Fruit fly (Drosophila melanogaster) whole organism, embryonic: Measurements from ENCODE around the gene Wwox.

Experiments used
- Antp ChIP-seq: fragments of 200-800 bp; sonication (Bioruptor generic); optimal IDR thresholded peaks from 3 replicates; lab custom pipeline; 2016; ENCODE audit warnings: missing biosample characterization, missing genetic modification characterization
- Bgb ChIP-seq: fragments of 200-800 bp; sonication (Bioruptor generic); IDR thresholded peaks from 2 replicates; pipeline ENCODE4 v1.3.6; 2022; ENCODE audit warnings: missing biosample characterization, missing genetic modification characterization; ENCODE audit not compliant: partially characterized antibody
- Bteb2 ChIP-seq: fragments of 200-800 bp; sonication (Bioruptor generic); optimal IDR thresholded peaks from 2 replicates; lab custom pipeline; 2016; ENCODE audit warnings: missing biosample characterization, missing genetic modification characterization
- CG11695 ChIP-seq: fragments of 200-800 bp; sonication (Bioruptor generic); IDR thresholded peaks from 3 replicates; pipeline ENCODE4 v1.3.6; 2022; ENCODE audit warnings: missing biosample characterization, missing genetic modification characterization
- CG12104 ChIP-seq: fragments of 200-800 bp; sonication (Bioruptor generic); optimal IDR thresholded peaks from 3 replicates; lab custom pipeline; 2016; ENCODE audit warnings: missing biosample characterization, missing genetic modification characterization
- CG12155 ChIP-seq: fragments of 200-800 bp; sonication (Bioruptor generic); optimal IDR thresholded peaks from 3 replicates; lab custom pipeline; 2016; ENCODE audit warnings: missing biosample characterization, missing genetic modification characterization
- CG12299 ChIP-seq: fragments of 200-800 bp; sonication (Bioruptor generic); optimal IDR thresholded peaks from 2 replicates; lab custom pipeline; 2018; ENCODE audit warnings: missing biosample characterization, mild to moderate bottlenecking, missing genetic modification characterization
- CG12942 ChIP-seq: fragments of 200-800 bp; sonication (Bioruptor generic); optimal IDR thresholded peaks from 3 replicates; lab custom pipeline; 2016; ENCODE audit warnings: missing biosample characterization, missing genetic modification characterization
- CG13775 ChIP-seq: fragments of 200-800 bp; sonication (Bioruptor generic); optimal IDR thresholded peaks from 3 replicates; lab custom pipeline; 2017; ENCODE audit warnings: missing biosample characterization, mild to moderate bottlenecking, missing genetic modification characterization
- CG18262 ChIP-seq: fragments of 200-800 bp; optimal IDR thresholded peaks from 3 replicates; lab custom pipeline; 2019; ENCODE audit warnings: missing biosample characterization, mild to moderate bottlenecking, missing genetic modification characterization, moderate library complexity
- CG2712 ChIP-seq: fragments of 200-800 bp; optimal IDR thresholded peaks from 3 replicates; lab custom pipeline; 2019; ENCODE audit warnings: missing biosample characterization, mild to moderate bottlenecking, missing genetic modification characterization, moderate library complexity
- CG2875 ChIP-seq: fragments of 200-800 bp; sonication (Bioruptor generic); optimal IDR thresholded peaks from 2 replicates; lab custom pipeline; 2017; ENCODE audit warnings: missing biosample characterization, mild to moderate bottlenecking, missing genetic modification characterization, missing genetic modification reagents
- CG3847 ChIP-seq: fragments of 200-800 bp; sonication (Bioruptor generic); IDR thresholded peaks from 2 replicates; pipeline ENCODE4 v1.3.6; 2022; ENCODE audit warnings: missing biosample characterization, missing genetic modification characterization
- CG42726 ChIP-seq: fragments of 200-800 bp; sonication (Bioruptor generic); IDR thresholded peaks from 2 replicates; pipeline ENCODE4 v1.3.6; 2022; ENCODE audit warnings: missing biosample characterization, missing genetic modification characterization; ENCODE audit not compliant: partially characterized antibody
- CG4328 ChIP-seq: fragments of 200-800 bp; sonication (Bioruptor generic); optimal IDR thresholded peaks from 3 replicates; lab custom pipeline; 2017; ENCODE audit warnings: missing biosample characterization, missing genetic modification reagents, missing genetic modification characterization
- CG7839 ChIP-seq: fragments of 200-800 bp; sonication (Bioruptor generic); optimal IDR thresholded peaks from 3 replicates; lab custom pipeline; 2018; ENCODE audit warnings: missing biosample characterization, mild to moderate bottlenecking, missing genetic modification characterization, moderate library complexity
- CG9876 ChIP-seq: fragments of 200-800 bp; sonication (Bioruptor generic); optimal IDR thresholded peaks from 2 replicates; lab custom pipeline; 2016; ENCODE audit warnings: missing biosample characterization, missing genetic modification characterization
- CkIIα-i1 ChIP-seq: fragments of 200-800 bp; sonication (Bioruptor generic); IDR thresholded peaks from 2 replicates; pipeline ENCODE4 v1.3.6; 2022; ENCODE audit warnings: missing biosample characterization, missing genetic modification characterization
- CoRest ChIP-seq: fragments of 200-800 bp; sonication (Bioruptor generic); optimal IDR thresholded peaks from 3 replicates; lab custom pipeline; 2018; ENCODE audit warnings: missing biosample characterization, mild to moderate bottlenecking, missing genetic modification characterization, moderate library complexity
- Dbx ChIP-seq: fragments of 200-800 bp; sonication (Bioruptor generic); IDR thresholded peaks from 3 replicates; pipeline ENCODE4 v1.3.6; 2022; ENCODE audit warnings: missing biosample characterization, missing genetic modification characterization
- Dek ChIP-seq: fragments of 200-800 bp; sonication (Bioruptor generic); optimal IDR thresholded peaks from 3 replicates; lab custom pipeline; 2019; ENCODE audit warnings: missing biosample characterization, mild to moderate bottlenecking, missing genetic modification characterization, moderate library complexity
- Dll ChIP-seq: fragments of 200-800 bp; sonication (Bioruptor generic); IDR thresholded peaks from 4 replicates; pipeline ENCODE4 v1.3.6; 2022; ENCODE audit warnings: missing biosample characterization, missing genetic modification characterization; ENCODE audit not compliant: partially characterized antibody
- Dp ChIP-seq: fragments of 200-800 bp; sonication (Bioruptor generic); optimal IDR thresholded peaks from 2 replicates; lab custom pipeline; 2018; ENCODE audit warnings: missing biosample characterization, mild to moderate bottlenecking, missing genetic modification characterization, moderate library complexity
- Med ChIP-seq: fragments of 200-800 bp; sonication (Bioruptor generic); peaks from one replicate; lab custom pipeline; 2016; ENCODE audit warnings: missing biosample characterization, missing genetic modification characterization, mild to moderate bottlenecking, inconsistent platforms, moderate library complexity
- Meics ChIP-seq: fragments of 200-800 bp; sonication (Bioruptor generic); optimal IDR thresholded peaks from 2 replicates; lab custom pipeline; 2017; ENCODE audit warnings: missing biosample characterization, mild to moderate bottlenecking, missing genetic modification characterization
- Nf-YC ChIP-seq: fragments of 200-800 bp; optimal IDR thresholded peaks from 3 replicates; lab custom pipeline; 2019; ENCODE audit warnings: missing biosample characterization, mild to moderate bottlenecking, missing genetic modification characterization, moderate library complexity
- Opbp ChIP-seq: fragments of 200-800 bp; sonication (Bioruptor generic); IDR thresholded peaks from 3 replicates; pipeline ENCODE4 v1.3.6; 2022; ENCODE audit warnings: missing biosample characterization, missing genetic modification characterization; ENCODE audit not compliant: partially characterized antibody
- Pdp1 ChIP-seq, 2 experiments: fragments of 200-800 bp; sonication (Bioruptor generic); optimal IDR thresholded peaks; 3 replicates each; lab custom pipeline; 2016; ENCODE audit warnings: missing biosample characterization in 2 of 2, missing genetic modification characterization in 2 of 2, mild to moderate bottlenecking in 1 of 2, moderate library complexity in 1 of 2
- Ptx1 ChIP-seq: fragments of 200-800 bp; sonication (Bioruptor generic); IDR thresholded peaks from 2 replicates; pipeline ENCODE4 v1.3.6; 2022; ENCODE audit warnings: missing biosample characterization, missing genetic modification characterization
- YL-1 ChIP-seq: fragments of 200-800 bp; sonication (Bioruptor generic); optimal IDR thresholded peaks from 3 replicates; lab custom pipeline; 2017; ENCODE audit warnings: missing biosample characterization, mild to moderate bottlenecking, missing genetic modification characterization
- bbx ChIP-seq: fragments of 200-800 bp; sonication (Bioruptor generic); IDR thresholded peaks from 2 replicates; pipeline ENCODE4 v1.3.6; 2022; ENCODE audit warnings: missing biosample characterization, missing genetic modification characterization; ENCODE audit not compliant: partially characterized antibody
- dmrt11E ChIP-seq: fragments of 200-800 bp; sonication (Bioruptor generic); optimal IDR thresholded peaks from 3 replicates; lab custom pipeline; 2018; ENCODE audit warnings: missing biosample characterization, mild to moderate bottlenecking, missing genetic modification characterization, moderate library complexity
- ewg ChIP-seq: fragments of 200-800 bp; sonication (Bioruptor generic); optimal IDR thresholded peaks from 3 replicates; lab custom pipeline; 2017; ENCODE audit warnings: mild to moderate bottlenecking, missing biosample characterization, missing genetic modification reagents, missing genetic modification characterization
- gsb ChIP-seq: fragments of 200-800 bp; sonication (Bioruptor generic); IDR thresholded peaks from 2 replicates; pipeline ENCODE4 v1.3.6; 2022; ENCODE audit warnings: missing biosample characterization, missing genetic modification characterization
- hbn ChIP-seq: fragments of 200-800 bp; sonication (Bioruptor generic); IDR thresholded peaks from 2 replicates; pipeline ENCODE4 v1.3.6; 2022; ENCODE audit warnings: missing biosample characterization, missing genetic modification characterization; ENCODE audit not compliant: partially characterized antibody
- lab ChIP-seq: fragments of 200-800 bp; sonication (Bioruptor generic); optimal IDR thresholded peaks from 3 replicates; lab custom pipeline; 2017; ENCODE audit warnings: missing biosample characterization, missing genetic modification characterization, mild to moderate bottlenecking, moderate library complexity, missing genetic modification reagents
- org-1 ChIP-seq: fragments of 200-800 bp; sonication (Bioruptor generic); optimal IDR thresholded peaks from 2 replicates; lab custom pipeline; 2017; ENCODE audit warnings: missing biosample characterization, missing genetic modification characterization
- peb ChIP-seq: fragments of 200-800 bp; sonication (Bioruptor generic); IDR thresholded peaks from 2 replicates; pipeline ENCODE4 v1.3.6; 2022; ENCODE audit warnings: missing biosample characterization, missing genetic modification characterization
- phol ChIP-seq: fragments of 200-800 bp; sonication (Bioruptor generic); optimal IDR thresholded peaks from 3 replicates; lab custom pipeline; 2018; ENCODE audit warnings: missing biosample characterization, mild to moderate bottlenecking, missing genetic modification characterization, moderate library complexity
- pros ChIP-seq: fragments of 200-800 bp; sonication (Bioruptor generic); optimal IDR thresholded peaks from 3 replicates; lab custom pipeline; 2019; ENCODE audit warnings: missing biosample characterization, mild to moderate bottlenecking, missing genetic modification characterization, moderate library complexity
- ranshi ChIP-seq: fragments of 200-800 bp; sonication (Bioruptor generic); IDR thresholded peaks from 2 replicates; pipeline ENCODE4 v1.3.6; 2022; ENCODE audit warnings: missing biosample characterization, missing genetic modification characterization
- scrt ChIP-seq: fragments of 200-800 bp; sonication (Bioruptor generic); optimal IDR thresholded peaks from 2 replicates; lab custom pipeline; 2018; ENCODE audit warnings: missing biosample characterization, mild to moderate bottlenecking, missing genetic modification characterization, moderate library complexity
- sd ChIP-seq: fragments of 200-800 bp; sonication (Bioruptor generic); optimal IDR thresholded peaks from 3 replicates; lab custom pipeline; 2018; ENCODE audit warnings: missing biosample characterization, mild to moderate bottlenecking, missing genetic modification characterization, moderate library complexity
- slbo ChIP-seq: fragments of 200-800 bp; sonication (Bioruptor generic); IDR thresholded peaks from 2 replicates; pipeline ENCODE4 v1.3.6; 2022; ENCODE audit warnings: missing biosample characterization, missing genetic modification characterization
- sug ChIP-seq: fragments of 200-800 bp; optimal IDR thresholded peaks from 2 replicates; lab custom pipeline; 2019; ENCODE audit warnings: missing biosample characterization, mild to moderate bottlenecking, missing genetic modification characterization, moderate library complexity
- usp ChIP-seq: fragments of >200 bp; optimal IDR thresholded peaks from 2 replicates; lab custom pipeline; 2017; ENCODE audit warnings: missing biosample characterization, missing genetic modification characterization
- vvl ChIP-seq: fragments of 200-800 bp; sonication (Bioruptor generic); IDR thresholded peaks from 2 replicates; pipeline ENCODE4 v1.3.6; 2022; ENCODE audit warnings: missing biosample characterization, missing genetic modification characterization

The Wwox gene

dm6 chr2L:8010602-8011455 is 6.7 kb upstream of the Wwox start, which contains the start of the genes Glyat and Tg (continued):
- TF ChIP-seq CG18262 (tag; lab: Kevin White, UChicago) (peak; percentile 7), lab (GFP tag; lab: Kevin White, UChicago) (peak; percentile 37), Dll (peak; percentile 67; the same call in 3 of the 4 replicates), CG11695 (GFP tag; lab: Robert Waterston, UW) (peak; percentile 48; the same call in 1 of the 3 replicates), gsb (GFP tag; lab: Robert Waterston, UW) (no peak), hbn (GFP tag; lab: Robert Waterston, UW) (peak; percentile 56), CG2875 (GFP tag; lab: Kevin White, UChicago) (no peak), CG42726 (GFP tag; lab: Robert Waterston, UW) (peak; percentile 10; the same call in 1 of the 2 replicates), sd (peak; percentile 49), sug (tag; lab: Kevin White, UChicago) (peak; percentile 19), CG13775 (GFP tag; lab: Kevin White, UChicago) (peak; percentile 9), CG9876 (GFP tag; lab: Kevin White, UChicago) (no peak), Med (GFP tag; lab: Kevin White, UChicago) (peak; percentile 84), bbx (peak; percentile 48; the same call in 1 of the 2 replicates), CG3847 (GFP tag; lab: Robert Waterston, UW) (no peak), CG7839 (tag; lab: Kevin White, UChicago) (peak; percentile 40), Pdp1 (GFP tag; optimal IDR thresholded peaks at IDR 0.05; lab: Kevin White, UChicago) (peak in 1 of 2 experiments; percentile 50), scrt (GFP tag; lab: Kevin White, UChicago) (no peak), phol (tag; lab: Kevin White, UChicago) (peak; percentile 15), CG12942 (GFP tag; lab: Kevin White, UChicago) (no peak), CoRest (peak; percentile 39), CkIIα-i1 (GFP tag; lab: Robert Waterston, UW) (no peak), ranshi (GFP tag; lab: Robert Waterston, UW) (peak; percentile 23; the same call in 1 of the 2 replicates), usp (GFP tag; lab: Kevin White, UChicago) (no peak), Opbp (GFP tag; lab: Robert Waterston, UW) (0 out of 3 replicates have a peak, but pooled peaks have one; percentile 25), slbo (GFP tag; lab: Robert Waterston, UW) (peak; percentile 51), vvl (GFP tag; lab: Robert Waterston, UW) (peak; percentile 67), dmrt11E (tag; lab: Kevin White, UChicago) (no peak), pros (GFP tag; lab: Kevin White, UChicago) (no peak), Dek (tag; lab: Kevin White, UChicago) (peak; percentile 45), Dbx (GFP tag; lab: Robert Waterston, UW) (peak; percentile 45; the same call in 2 of the 3 replicates), ewg (GFP tag; lab: Kevin White, UChicago) (no peak), Meics (GFP tag; lab: Kevin White, UChicago) (peak; percentile 20), Dp (peak; percentile 77), org-1 (GFP tag; lab: Kevin White, UChicago) (no peak), CG2712 (tag; lab: Kevin White, UChicago) (peak; percentile 26), Bgb (GFP tag; lab: Robert Waterston, UW) (peak; percentile 33; the same call in 1 of the 2 replicates), Bteb2 (no peak), CG12299 (tag; lab: Kevin White, UChicago) (no peak), CG4328 (GFP tag; lab: Kevin White, UChicago) (no peak), CG12155 (GFP tag; lab: Kevin White, UChicago) (no peak), Antp (GFP tag; lab: Kevin White, UChicago) (no peak), Ptx1 (GFP tag; lab: Robert Waterston, UW) (no peak; the same call in 1 of the 2 replicates), Nf-YC (tag; lab: Kevin White, UChicago) (peak; percentile 16), peb (GFP tag; lab: Robert Waterston, UW) (no peak), YL-1 (no peak), CG12104 (GFP tag; lab: Kevin White, UChicago) (peak; percentile 39)
